Fruit fly (Drosophila melanogaster) whole organism, embryonic: Measurements from ENCODE around the gene SkpD.

Experiments used
- CG14050 ChIP-seq: fragments of 200-800 bp; sonication (Bioruptor generic); IDR thresholded peaks from 3 replicates; pipeline ENCODE4 v1.3.6; 2022; ENCODE audit warnings: missing biosample characterization, missing genetic modification characterization
- CG4707 ChIP-seq: fragments of 200-800 bp; sonication (Bioruptor generic); optimal IDR thresholded peaks from 2 replicates; lab custom pipeline; 2018; ENCODE audit warnings: missing biosample characterization, mild to moderate bottlenecking, missing genetic modification characterization, moderate library complexity
- CG7786 ChIP-seq: fragments of 200-800 bp; sonication (Bioruptor generic); optimal IDR thresholded peaks from 2 replicates; lab custom pipeline; 2016; ENCODE audit warnings: missing biosample characterization, missing genetic modification characterization
- HLH54F ChIP-seq: fragments of 200-800 bp; sonication (Bioruptor generic); optimal IDR thresholded peaks from 3 replicates; lab custom pipeline; 2016; ENCODE audit warnings: missing biosample characterization, missing genetic modification characterization
- Scr ChIP-seq: fragments of 200-800 bp; sonication (Bioruptor generic); IDR thresholded peaks from 2 replicates; pipeline ENCODE4 v1.3.6; 2022; ENCODE audit warnings: missing biosample characterization, missing genetic modification characterization; ENCODE audit not compliant: partially characterized antibody
- Sin3A ChIP-seq: fragments of >200 bp; optimal IDR thresholded peaks from 2 replicates; lab custom pipeline; 2018
- gt ChIP-seq: fragments of 200-800 bp; sonication (Bioruptor generic); IDR thresholded peaks from 2 replicates; pipeline ENCODE4 v1.3.6; 2022; ENCODE audit warnings: missing biosample characterization, missing genetic modification characterization
- ham ChIP-seq: fragments of 200-800 bp; sonication (Bioruptor generic); IDR thresholded peaks from 2 replicates; pipeline ENCODE4 v1.3.6; 2022; ENCODE audit warnings: missing biosample characterization, missing genetic modification characterization
- seq ChIP-seq: fragments of 200-800 bp; sonication (Bioruptor generic); IDR thresholded peaks from 2 replicates; pipeline ENCODE4 v1.3.6; 2022; ENCODE audit warnings: missing biosample characterization, missing genetic modification characterization

DNA sequence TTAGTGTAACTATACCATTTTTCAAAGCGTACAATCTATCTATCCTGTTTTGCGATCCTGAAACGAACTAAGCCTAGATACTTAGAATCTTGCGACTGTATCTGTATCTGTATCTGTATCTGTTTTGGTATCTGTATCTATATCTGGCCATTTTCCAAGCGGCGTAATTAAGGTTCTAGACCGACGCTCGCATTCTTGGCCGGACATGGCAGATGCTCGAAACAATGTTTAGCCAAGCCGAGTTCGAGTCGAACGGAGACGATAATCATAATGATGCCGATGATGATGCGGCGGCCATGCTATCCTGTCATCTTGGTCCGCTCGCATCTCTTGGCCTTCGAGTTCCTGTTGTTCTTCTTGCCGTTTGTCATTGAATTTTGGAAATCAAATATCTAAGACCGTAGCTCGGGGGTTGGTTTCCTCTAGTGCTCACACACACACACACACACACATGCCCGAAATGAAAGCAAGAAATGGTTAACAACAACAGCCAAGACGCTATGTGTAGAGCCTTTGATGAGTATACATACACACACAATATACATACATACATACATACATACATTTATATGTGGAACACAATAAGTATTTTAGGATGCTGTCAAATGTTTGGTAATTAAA lies 40.4 kb upstream of the SkpD start:
- no peak for TF ChIP-seq Scr (GFP tag; lab: Robert Waterston, UW)
- no peak for TF ChIP-seq ham
- TF ChIP-seq gt (GFP tag; lab: Robert Waterston, UW) = no peak
- TF ChIP-seq CG14050 (GFP tag; lab: Robert Waterston, UW) = no peak
- TF ChIP-seq CG7786 = no peak
- TF ChIP-seq seq (GFP tag; lab: Robert Waterston, UW) = no peak
- TF ChIP-seq CG4707 (GFP tag; lab: Kevin White, UChicago) = no peak
- no peak for TF ChIP-seq HLH54F (GFP tag; lab: Kevin White, UChicago)
- TF ChIP-seq Sin3A (lab: Kevin White, UChicago) = no peak
